Worm (Caenorhabditis elegans): Measurements from ENCODE around the gene tra-2.
A peak's percentile ranks its signal among the peaks of the same experiment; 100 is the strongest.

The tra-2 gene

DNA sequence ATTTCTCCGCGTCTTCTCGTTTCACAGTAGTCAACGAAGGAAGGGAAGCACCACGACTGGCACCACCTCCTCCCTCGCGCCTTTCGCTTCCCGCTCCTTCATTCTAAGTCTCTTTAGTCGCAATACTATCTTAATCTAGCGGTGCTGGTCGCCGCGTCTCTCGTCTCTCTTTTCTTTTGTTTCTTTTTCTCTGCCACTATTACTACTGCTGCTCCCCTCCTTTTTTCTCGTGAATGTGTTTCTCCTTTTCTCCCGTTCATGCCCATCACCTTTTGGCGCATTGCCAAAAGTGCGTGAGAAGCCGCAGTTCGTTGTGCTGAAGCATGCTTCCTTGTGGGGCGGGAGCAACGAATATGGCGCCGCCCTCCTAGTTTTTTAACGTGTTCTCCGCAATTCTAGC lies 39.0 kb downstream of the tra-2 start:
- peak; percentile 70 for TF ChIP-seq nhr-28 (tag; optimal IDR thresholded peaks at IDR 0.05)
- TF ChIP-seq nhr-111 (GFP tag; optimal IDR thresholded peaks at IDR 0.05), result no peak
- TF ChIP-seq T20F7.1 (GFP tag; optimal IDR thresholded peaks at IDR 0.05), result peak; percentile 64
- TF ChIP-seq lin-13 (GFP tag; optimal IDR thresholded peaks at IDR 0.05), result peak; percentile 56
- no peak for TF ChIP-seq duxl-1 (tag; optimal IDR thresholded peaks at IDR 0.05; ENCODE audit: poor library complexity)
- TF ChIP-seq fkh-10 (GFP tag; optimal IDR thresholded peaks at IDR 0.05), result peak; percentile 42
- TF ChIP-seq dve-1 (tag; optimal IDR thresholded peaks at IDR 0.05; ENCODE audit: insufficient read depth), result peak; percentile 93
- TF ChIP-seq aha-1 (tag), result peak; percentile 52
- peak; percentile 44 for TF ChIP-seq jun-1 (tag; optimal IDR thresholded peaks at IDR 0.05)
- TF ChIP-seq nhr-77 (tag; optimal IDR thresholded peaks at IDR 0.05), result peak; percentile 56
- TF ChIP-seq ztf-11 (tag; optimal IDR thresholded peaks at IDR 0.05), result no peak
- TF ChIP-seq tag-97 (GFP tag; IDR thresholded peaks at IDR 0.05), result no peak
- TF ChIP-seq spr-1 (tag; optimal IDR thresholded peaks at IDR 0.05), result peak; percentile 0
- TF ChIP-seq madf-5 (GFP tag; IDR thresholded peaks at IDR 0.05), result no peak
- TF ChIP-seq F10B5.3 (tag; optimal IDR thresholded peaks at IDR 0.05), result peak; percentile 9
- no peak for TF ChIP-seq mxl-2 (GFP tag; conservative IDR thresholded peaks at IDR 0.05)
- TF ChIP-seq hmg-1.1 (GFP tag; IDR thresholded peaks at IDR 0.05), result peak; percentile 87
- TF ChIP-seq nhr-11 (tag; optimal IDR thresholded peaks at IDR 0.05), result peak; percentile 73
- TF ChIP-seq zag-1 (tag; optimal IDR thresholded peaks at IDR 0.05), result no peak
- TF ChIP-seq lin-38 (GFP tag; IDR thresholded peaks at IDR 0.05), result peak; percentile 41
- peak; percentile 83 for TF ChIP-seq dmd-6 (GFP tag; IDR thresholded peaks at IDR 0.05)
- TF ChIP-seq unc-39 (tag; optimal IDR thresholded peaks at IDR 0.05), result no peak
- TF ChIP-seq aly-2 (tag; optimal IDR thresholded peaks at IDR 0.05), result no peak
- 0 out of 2 replicates have a peak, but pooled peaks have one; percentile 16 for TF ChIP-seq zfp-3 (GFP tag; conservative IDR thresholded peaks at IDR 0.05)
- peak; percentile 83 for TF ChIP-seq rbr-2 (tag; optimal IDR thresholded peaks at IDR 0.05)
- TF ChIP-seq R02D3.7 (tag; optimal IDR thresholded peaks at IDR 0.05), result no peak
- peak; percentile 91 for TF ChIP-seq mep-1 (tag; optimal IDR thresholded peaks at IDR 0.05)
- no peak for TF ChIP-seq snpc-1.2 (GFP tag; IDR thresholded peaks at IDR 0.05)
- TF ChIP-seq ceh-28 (tag; optimal IDR thresholded peaks at IDR 0.05), result peak; percentile 34
- no peak for TF ChIP-seq unc-62 (GFP tag; optimal IDR thresholded peaks at IDR 0.05 in 1 of 2)
- no peak for TF ChIP-seq unc-62 (tag; optimal IDR thresholded peaks at IDR 0.05)
- TF ChIP-seq mdl-1 (tag; optimal IDR thresholded peaks at IDR 0.05), result peak; percentile 61 to 91
- no peak for TF ChIP-seq ZK546.5 (tag; optimal IDR thresholded peaks at IDR 0.05)
- TF ChIP-seq unc-130 (GFP tag; optimal IDR thresholded peaks at IDR 0.05), result no peak
- TF ChIP-seq ZK337.2 (GFP tag; IDR thresholded peaks at IDR 0.05), result 0 out of 2 replicates have a peak, but pooled peaks have one; percentile 46
- TF ChIP-seq ceh-62 (tag; optimal IDR thresholded peaks at IDR 0.05), result no peak
- no peak for TF ChIP-seq zfp-2 (tag; optimal IDR thresholded peaks at IDR 0.05)
- TF ChIP-seq nhr-25 (tag; optimal IDR thresholded peaks at IDR 0.05; ENCODE audit: borderline replicate concordance, insufficient read depth), result peak; percentile 14
- peak; percentile 63; the same call in 1 of the 2 replicates for TF ChIP-seq php-3 (GFP tag; IDR thresholded peaks at IDR 0.05)
- peak; percentile 83 for TF ChIP-seq mes-2 (tag; optimal IDR thresholded peaks at IDR 0.05; ENCODE audit: poor library complexity, severe bottlenecking)
- peak; percentile 72 for TF ChIP-seq ctbp-1 (GFP tag; IDR thresholded peaks at IDR 0.05)
- no peak for TF ChIP-seq Y75B8A.6 (GFP tag; IDR thresholded peaks at IDR 0.05)
- no peak for TF ChIP-seq saeg-2 (GFP tag; IDR thresholded peaks at IDR 0.05)
- TF ChIP-seq hlh-11 (tag; optimal IDR thresholded peaks at IDR 0.05), result peak; percentile 94
- TF ChIP-seq F37D6.2 (tag; optimal IDR thresholded peaks at IDR 0.05), result peak; percentile 44
- peak; percentile 75 for TF ChIP-seq nhr-48 (tag; optimal IDR thresholded peaks at IDR 0.05)
- peak; percentile 46 to 79 for TF ChIP-seq lsy-2 (tag; optimal IDR thresholded peaks at IDR 0.05)
- TF ChIP-seq vab-7 (GFP tag; IDR thresholded peaks at IDR 0.05), result no peak
- peak; percentile 68 for TF ChIP-seq pqm-1 (tag; optimal IDR thresholded peaks at IDR 0.05)
- peak; percentile 37; the same call in 1 of the 2 replicates for TF ChIP-seq egl-43 (GFP tag; IDR thresholded peaks at IDR 0.05)
- TF ChIP-seq mdt-29 (GFP tag; IDR thresholded peaks at IDR 0.05), result no peak
